Worm (Caenorhabditis elegans): ENCODE results near the gene srt-36.
"Not testable (repeated sequence)": the region's sequence is repeated elsewhere in the genome, so short reads cannot be mapped to it uniquely, and the experiment has no call there.

Gene srt-36

DNA sequence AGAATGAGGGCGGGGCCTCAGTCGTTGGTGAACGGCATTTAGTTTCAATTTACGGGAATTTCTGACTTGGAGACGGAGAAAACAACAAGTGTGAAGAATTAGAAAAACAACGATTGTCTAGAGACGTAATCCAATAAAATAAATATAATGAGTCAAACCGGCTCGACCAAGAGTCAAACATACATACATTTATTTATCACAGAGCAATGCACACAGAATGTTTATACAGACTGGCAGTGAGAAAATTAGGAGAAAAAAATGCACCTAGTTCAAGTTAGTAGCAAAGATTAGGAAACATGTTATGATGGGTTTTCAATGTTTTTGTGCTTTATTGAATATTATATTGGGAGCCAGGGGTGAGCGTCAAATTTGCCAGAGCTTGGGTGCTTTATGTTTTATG is 10.6 kb upstream of the srt-36 start, which contains the start of gene srt-20:
Gene srt-20, minus strand, starts transcription at position 101 of the 400 bp plus-strand sequence.
- not testable (repeated sequence) for TF ChIP-seq spr-1 (tag; optimal IDR thresholded peaks at IDR 0.05); ztf-7 (tag; optimal IDR thresholded peaks at IDR 0.05); ceh-20 (GFP tag; IDR thresholded peaks at IDR 0.05)

- TF ChIP-seq vab-7 (GFP tag; IDR thresholded peaks at IDR 0.05) (no peak), php-3 (GFP tag; IDR thresholded peaks at IDR 0.05) (no peak), aha-1 (tag) (peak; percentile 40), unc-62 (GFP tag; optimal IDR thresholded peaks at IDR 0.05 in 1 of 2) (peak in 1 of 2 experiments; percentile 91), unc-62 (tag; optimal IDR thresholded peaks at IDR 0.05) (no peak), cey-2 (tag; optimal IDR thresholded peaks at IDR 0.05; ENCODE audit: borderline replicate concordance, insufficient read depth) (no peak)
These were observed 5.3 kb upstream of the srt-36 start for ce11 chrV:4273372-4273771.

DNA sequence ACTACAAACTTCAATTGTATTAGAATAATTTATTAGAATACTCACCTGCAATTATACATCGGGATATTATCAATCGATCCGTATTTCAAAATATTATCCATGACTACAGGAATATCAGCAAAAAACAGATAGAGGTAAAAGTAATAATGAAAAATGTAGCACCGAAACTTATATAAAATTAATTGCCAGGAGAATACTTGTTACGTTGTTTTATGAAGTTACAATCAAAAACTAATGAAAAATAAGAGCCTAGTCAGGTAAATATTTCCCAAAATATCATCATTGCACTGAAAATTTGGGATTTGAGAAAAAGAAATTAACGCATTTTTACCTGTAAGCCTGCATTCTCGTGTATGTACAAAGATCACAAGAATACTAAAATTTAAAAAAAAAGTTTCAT is 3.1 kb upstream of the srt-36 start, which contains the start of gene srt-38:
Gene srt-38, minus strand, starts transcription at position 101 of the 400 bp plus-strand sequence.
- not testable (repeated sequence) for TF ChIP-seq spr-1, daf-12, nhr-6 (tag; optimal IDR thresholded peaks at IDR 0.05)

DNA sequence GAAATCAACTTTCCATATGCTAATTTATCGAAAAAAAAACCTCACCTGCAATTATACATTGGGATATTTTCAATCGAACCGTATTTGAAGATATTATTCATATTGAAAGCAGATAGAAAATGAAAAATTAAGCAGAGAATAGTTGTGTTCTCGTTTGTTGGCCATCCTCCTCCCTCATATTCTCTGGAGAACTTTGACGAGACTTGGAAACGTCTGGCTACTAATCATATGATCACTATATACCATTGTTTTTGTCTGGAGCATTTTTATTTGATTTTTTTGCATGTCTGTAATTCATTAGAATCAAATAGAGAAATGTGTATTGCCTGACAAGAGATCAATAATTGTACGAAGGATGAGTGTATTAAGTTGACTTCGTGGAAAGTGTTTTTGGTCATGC is 3.6 kb downstream of the srt-36 start, which contains the start of gene srt-35:
Gene srt-35, minus strand, starts transcription at position 101 of the 400 bp plus-strand sequence.
- TF ChIP-seq aha-1 (tag) (peak; percentile 46), ceh-20 (GFP tag; IDR thresholded peaks at IDR 0.05) (no peak)

ce11 chrV:4261385-4261784 is 6.7 kb downstream of the srt-36 start:
- TF ChIP-seq pha-4 (GFP tag; IDR thresholded peaks at IDR 0.05) (no peak), pha-4 (tag; optimal IDR thresholded peaks at IDR 0.05) (no peak), duxl-1 (tag; optimal IDR thresholded peaks at IDR 0.05; ENCODE audit: poor library complexity) (no peak), tag-97 (GFP tag; IDR thresholded peaks at IDR 0.05) (no peak), mes-2 (tag; optimal IDR thresholded peaks at IDR 0.05; ENCODE audit: poor library complexity, severe bottlenecking) (no peak), rbr-2 (tag; optimal IDR thresholded peaks at IDR 0.05) (no peak), nhr-6 (tag; optimal IDR thresholded peaks at IDR 0.05) (no peak), unc-62 (GFP tag; optimal IDR thresholded peaks at IDR 0.05 in 1 of 2) (peak in 1 of 2 experiments; percentile 92), unc-62 (tag; optimal IDR thresholded peaks at IDR 0.05) (no peak), lim-7 (GFP tag; IDR thresholded peaks at IDR 0.05) (no peak)

ce11 chrV:4260090-4260489 is 8.0 kb downstream of the srt-36 start, which contains the start of gene srt-3:
TSS of gene srt-3 (minus strand) at chrV:4260190.
- TF ChIP-seq zag-1 (tag; optimal IDR thresholded peaks at IDR 0.05) (no peak), unc-62 (GFP tag; optimal IDR thresholded peaks at IDR 0.05 in 1 of 2) (no peak), unc-62 (tag; optimal IDR thresholded peaks at IDR 0.05) (no peak), lin-38 (GFP tag; IDR thresholded peaks at IDR 0.05) (no peak), ceh-28 (tag; optimal IDR thresholded peaks at IDR 0.05) (no peak), lin-39 (tag; optimal IDR thresholded peaks at IDR 0.05) (no peak), rbr-2 (tag; optimal IDR thresholded peaks at IDR 0.05) (no peak), nhr-48 (tag; optimal IDR thresholded peaks at IDR 0.05) (no peak), ZK337.2 (GFP tag; IDR thresholded peaks at IDR 0.05) (no peak), F44E2.7 (GFP tag; IDR thresholded peaks at IDR 0.05) (no peak), unc-39 (tag; optimal IDR thresholded peaks at IDR 0.05) (no peak), zip-2 (tag; optimal IDR thresholded peaks at IDR 0.05) (no peak), ces-1 (GFP tag; optimal IDR thresholded peaks at IDR 0.05) (no peak), spr-1 (tag; optimal IDR thresholded peaks at IDR 0.05) (no peak), lir-3 (tag; optimal IDR thresholded peaks at IDR 0.05) (no peak), dmd-8 (GFP tag; IDR thresholded peaks at IDR 0.05) (no peak), nhr-76 (tag; optimal IDR thresholded peaks at IDR 0.05) (no peak), ztf-11 (tag; optimal IDR thresholded peaks at IDR 0.05) (no peak), lim-7 (GFP tag; IDR thresholded peaks at IDR 0.05) (no peak), mep-1 (tag; optimal IDR thresholded peaks at IDR 0.05) (no peak), F10B5.3 (tag; optimal IDR thresholded peaks at IDR 0.05) (no peak)
